Worm (Caenorhabditis elegans): ENCODE results near the gene pfn-3.

pfn-3 gene

DNA sequence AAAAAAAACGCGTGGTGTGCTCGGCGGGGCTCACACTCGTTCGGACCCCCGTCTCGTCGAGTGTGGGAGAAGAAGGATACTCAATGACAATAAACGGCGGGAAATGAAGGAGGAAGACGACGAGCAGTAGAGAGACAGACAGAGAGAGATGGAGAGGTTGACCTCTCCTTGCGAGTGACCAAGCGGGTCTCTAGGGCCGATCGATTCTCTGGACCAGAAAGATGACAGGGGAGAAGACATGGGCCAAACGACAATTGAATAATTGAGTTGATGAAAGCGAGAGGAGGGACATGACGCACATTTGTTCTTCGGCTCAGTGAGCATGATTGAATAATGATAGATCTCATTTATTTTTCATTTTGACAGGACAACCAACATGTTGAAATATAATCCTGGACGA lies 39.9 kb upstream of the pfn-3 start (continued):
- TF ChIP-seq nhr-19 (GFP tag; conservative IDR thresholded peaks at IDR 0.05) (0 out of 2 replicates have a peak, but pooled peaks have one; percentile 13), sup-37 (GFP tag; optimal IDR thresholded peaks at IDR 0.05) (no peak), elt-3 (tag; optimal IDR thresholded peaks at IDR 0.05) (no peak)

DNA sequence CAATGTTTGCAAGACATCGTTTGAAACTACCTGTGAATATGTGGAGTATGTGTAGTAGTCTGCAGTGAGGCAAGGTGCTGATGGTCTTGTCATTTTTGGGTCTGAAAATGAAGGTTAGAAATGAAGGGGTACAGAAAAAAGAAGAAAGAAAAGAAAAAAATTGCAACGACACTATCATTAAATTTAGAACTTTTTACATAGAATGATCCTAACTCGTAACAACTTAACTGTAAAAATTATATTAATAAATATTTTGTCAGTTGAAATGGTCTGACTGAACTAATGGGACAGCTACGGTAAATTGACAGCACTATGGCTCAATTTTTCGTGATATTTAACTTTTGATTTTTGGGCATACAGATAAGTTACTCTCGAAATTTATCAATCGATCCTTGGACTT lies 38.9 kb upstream of the pfn-3 start, which contains the start of gene C05D9.7:
Gene C05D9.7, minus strand, starts transcription at position 101 of the 400 bp plus-strand sequence.
- TF ChIP-seq C16A3.4 (tag; optimal IDR thresholded peaks at IDR 0.05) (no peak), rnt-1 (tag; optimal IDR thresholded peaks at IDR 0.05) (no peak), lsy-2 (tag; optimal IDR thresholded peaks at IDR 0.05) (no peak), ces-1 (GFP tag; optimal IDR thresholded peaks at IDR 0.05) (no peak), F16B12.6 (tag; optimal IDR thresholded peaks at IDR 0.05) (no peak), aha-1 (tag; optimal IDR thresholded peaks at IDR 0.05) (no peak), ama-1 (optimal IDR thresholded peaks at IDR 0.05) (no peak), tlp-1 (tag; optimal IDR thresholded peaks at IDR 0.05) (no peak), hpl-2 (GFP tag; optimal IDR thresholded peaks at IDR 0.05) (no peak), jun-1 (tag; optimal IDR thresholded peaks at IDR 0.05) (no peak), snu-23 (GFP tag; optimal IDR thresholded peaks at IDR 0.05) (no peak), hlh-17 (GFP tag; optimal IDR thresholded peaks at IDR 0.05; ENCODE audit: borderline replicate concordance) (no peak), unc-130 (tag; optimal IDR thresholded peaks at IDR 0.05) (no peak), nhr-47 (tag; optimal IDR thresholded peaks at IDR 0.05) (no peak), unc-30 (tag; optimal IDR thresholded peaks at IDR 0.05) (no peak)

ce11 chrX:1117252-1117651 lies 36.8 kb upstream of the pfn-3 start:
- no peak for TF ChIP-seq aha-1 (tag; optimal IDR thresholded peaks at IDR 0.05)
- no peak for TF ChIP-seq sptf-1 (tag; optimal IDR thresholded peaks at IDR 0.05)
- no peak for TF ChIP-seq vab-15 (tag; optimal IDR thresholded peaks at IDR 0.05)
- no peak for TF ChIP-seq zag-1 (tag; optimal IDR thresholded peaks at IDR 0.05)
- no peak for TF ChIP-seq Y116A8C.19 (tag; optimal IDR thresholded peaks at IDR 0.05; ENCODE audit: borderline replicate concordance)
- no peak for TF ChIP-seq fkh-8 (tag; optimal IDR thresholded peaks at IDR 0.05)
- no peak for TF ChIP-seq efl-3 (GFP tag; optimal IDR thresholded peaks at IDR 0.05)
- no peak for TF ChIP-seq efl-1 (optimal IDR thresholded peaks at IDR 0.05)
- peak in 1 of 2 experiments; percentile 39 for TF ChIP-seq efl-1 (GFP tag; optimal IDR thresholded peaks at IDR 0.05 in 1 of 2)

DNA sequence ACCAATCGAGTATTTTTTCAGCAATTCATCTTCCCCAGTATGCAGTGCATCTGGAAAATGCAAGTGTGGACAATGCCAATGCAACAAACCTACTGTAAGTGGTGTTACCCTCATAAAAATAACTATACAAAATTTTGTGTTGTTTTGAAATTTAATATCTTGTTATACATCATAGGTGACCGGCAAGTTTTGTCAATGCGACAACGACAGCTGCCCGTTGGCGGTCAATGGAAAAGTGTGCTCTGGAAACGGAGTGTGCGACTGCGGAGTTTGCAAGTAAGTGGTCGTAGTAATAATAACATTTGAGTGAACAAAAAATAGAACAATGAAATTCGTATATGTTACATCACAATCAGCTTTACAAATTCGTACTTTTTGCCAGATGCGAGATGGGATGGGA lies 34.8 kb upstream of the pfn-3 start:
- TF ChIP-seq F16B12.6 (tag; optimal IDR thresholded peaks at IDR 0.05) (no peak), nhr-20 (tag; optimal IDR thresholded peaks at IDR 0.05) (no peak), lir-3 (tag; optimal IDR thresholded peaks at IDR 0.05; ENCODE audit: poor library complexity) (no peak), lin-39 (tag; optimal IDR thresholded peaks at IDR 0.05) (no peak)

DNA sequence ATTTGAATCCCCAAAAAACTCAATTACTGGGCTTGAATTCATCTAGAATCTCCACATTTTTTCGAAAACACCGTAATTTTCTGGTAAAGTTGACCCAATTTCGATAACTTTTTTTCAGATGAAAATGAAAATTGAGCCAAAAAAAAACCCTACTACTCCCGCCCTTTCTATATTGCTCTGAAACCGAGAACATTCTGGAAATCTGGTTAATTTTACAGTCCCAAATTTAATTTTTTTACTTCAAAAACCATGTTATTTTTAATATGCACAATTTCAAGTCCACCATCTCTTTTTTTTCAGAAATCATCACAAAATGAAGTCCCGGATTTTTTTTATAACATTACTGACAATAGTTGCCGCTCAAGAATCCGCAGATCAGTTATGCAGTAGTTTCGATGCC lies 31.2 kb upstream of the pfn-3 start, which contains the start of gene C05D9.3:
Gene C05D9.3, plus strand, starts transcription at position 301 of the 400 bp plus-strand sequence.
- no peak for TF ChIP-seq C04F5.9 (tag; optimal IDR thresholded peaks at IDR 0.05)
- TF ChIP-seq nhr-11 (tag; optimal IDR thresholded peaks at IDR 0.05) = no peak
- no peak for TF ChIP-seq mdl-1 (tag; optimal IDR thresholded peaks at IDR 0.05)
- TF ChIP-seq egl-13 (tag; optimal IDR thresholded peaks at IDR 0.05) = no peak
- no peak for TF ChIP-seq ama-1 (optimal IDR thresholded peaks at IDR 0.05)
- no peak for TF ChIP-seq lin-13 (GFP tag; optimal IDR thresholded peaks at IDR 0.05)
- no peak for TF ChIP-seq ztf-11 (tag; optimal IDR thresholded peaks at IDR 0.05)
- TF ChIP-seq dsc-1 (tag; optimal IDR thresholded peaks at IDR 0.05) = no peak
- TF ChIP-seq irx-1 (tag; optimal IDR thresholded peaks at IDR 0.05) = no peak
- no peak for TF ChIP-seq egl-27 (tag; optimal IDR thresholded peaks at IDR 0.05)
- TF ChIP-seq fkh-4 (tag; optimal IDR thresholded peaks at IDR 0.05; ENCODE audit: borderline replicate concordance) = no peak

Data from whole organism, L1 larva.